Worm (Caenorhabditis elegans): ENCODE measurements around the gene C47D12.2.

Gene C47D12.2

DNA sequence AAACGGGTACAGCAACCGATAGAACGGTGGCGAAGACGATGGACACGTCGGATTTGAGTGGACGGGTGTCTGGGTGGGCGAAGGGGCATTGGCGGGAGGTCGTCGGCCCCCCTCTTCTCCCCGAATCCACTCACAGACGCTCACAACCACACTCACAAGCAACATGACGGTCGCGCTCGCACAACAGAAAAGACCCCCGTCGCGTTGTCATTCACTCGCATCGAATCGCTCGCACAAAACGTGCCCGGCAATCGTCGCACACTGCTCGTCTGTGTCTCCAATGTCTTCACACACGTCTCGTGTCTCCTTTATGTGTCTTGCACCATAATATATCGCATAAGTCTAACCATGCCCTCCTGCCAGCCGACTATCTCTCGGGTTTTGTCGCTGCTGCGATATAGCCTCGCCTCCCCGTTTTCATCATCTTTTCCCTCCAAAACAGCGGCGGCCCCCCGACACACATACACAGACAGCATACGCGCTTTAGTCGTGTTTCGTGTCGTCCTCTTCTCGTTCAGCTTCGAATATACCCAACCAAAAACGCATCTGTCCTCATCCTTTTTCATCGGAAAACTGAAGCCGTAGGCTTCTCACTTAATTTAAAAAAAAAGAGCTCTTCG, 41.9 kb upstream of the C47D12.2 start (continued):
- TF ChIP-seq ctbp-1 (GFP tag; IDR thresholded peaks at IDR 0.05) (peak; percentile 88), php-3 (GFP tag; IDR thresholded peaks at IDR 0.05) (peak; percentile 65), mep-1 (tag; optimal IDR thresholded peaks at IDR 0.05) (peak; percentile 93), tra-1 (GFP tag; IDR thresholded peaks at IDR 0.05) (0 out of 2 replicates have a peak, but pooled peaks have one; percentile 54), dmd-6 (GFP tag; IDR thresholded peaks at IDR 0.05) (peak; percentile 93), lin-38 (GFP tag; IDR thresholded peaks at IDR 0.05) (peak; percentile 61), lin-15B (tag; optimal IDR thresholded peaks at IDR 0.05) (no peak), unc-39 (tag; optimal IDR thresholded peaks at IDR 0.05) (peak; percentile 6), unc-62 (GFP tag; optimal IDR thresholded peaks at IDR 0.05 in 1 of 2) (peak in 1 of 2 experiments; percentile 100), unc-62 (tag; optimal IDR thresholded peaks at IDR 0.05) (no peak), nhr-42 (GFP tag; IDR thresholded peaks at IDR 0.05) (0 out of 2 replicates have a peak, but pooled peaks have one; percentile 51), egl-27 (tag; optimal IDR thresholded peaks at IDR 0.05) (no peak), nhr-11 (tag; optimal IDR thresholded peaks at IDR 0.05) (peak; percentile 89), zip-2 (tag; optimal IDR thresholded peaks at IDR 0.05) (no peak), madf-9 (GFP tag; conservative IDR thresholded peaks at IDR 0.05) (no peak), ztf-7 (tag; optimal IDR thresholded peaks at IDR 0.05) (peak; percentile 72), fkh-10 (GFP tag; optimal IDR thresholded peaks at IDR 0.05) (peak; percentile 25), aha-1 (tag) (peak; percentile 98), lsy-2 (tag; optimal IDR thresholded peaks at IDR 0.05) (peak; percentile 84 to 87), rbr-2 (tag; optimal IDR thresholded peaks at IDR 0.05) (peak; percentile 93), ztf-11 (tag; optimal IDR thresholded peaks at IDR 0.05) (no peak), F37D6.2 (tag; optimal IDR thresholded peaks at IDR 0.05) (peak; percentile 74), zip-11 (GFP tag; IDR thresholded peaks at IDR 0.05) (no peak), ceh-28 (tag; optimal IDR thresholded peaks at IDR 0.05) (no peak), nhr-77 (tag; optimal IDR thresholded peaks at IDR 0.05) (peak; percentile 46), nhr-28 (tag; optimal IDR thresholded peaks at IDR 0.05) (peak; percentile 84), duxl-1 (tag; optimal IDR thresholded peaks at IDR 0.05; ENCODE audit: poor library complexity) (peak; percentile 73), tag-97 (GFP tag; IDR thresholded peaks at IDR 0.05) (no peak), nhr-237 (tag; optimal IDR thresholded peaks at IDR 0.05) (peak; percentile 12), ceh-44 (GFP tag; IDR thresholded peaks at IDR 0.05) (peak; percentile 64; the same call in 1 of the 2 replicates), ceh-20 (GFP tag; IDR thresholded peaks at IDR 0.05) (peak; percentile 84; the same call in 1 of the 2 replicates), dve-1 (tag; optimal IDR thresholded peaks at IDR 0.05; ENCODE audit: insufficient read depth) (peak; percentile 85), snpc-1.2 (GFP tag; IDR thresholded peaks at IDR 0.05) (no peak), hlh-30 (tag; optimal IDR thresholded peaks at IDR 0.05; ENCODE audit: insufficient read depth) (peak; percentile 98), zfp-2 (tag; optimal IDR thresholded peaks at IDR 0.05) (no peak), mes-2 (tag; optimal IDR thresholded peaks at IDR 0.05; ENCODE audit: poor library complexity, severe bottlenecking) (peak; percentile 81), nhr-41 (GFP tag; IDR thresholded peaks at IDR 0.05) (0 out of 2 replicates have a peak, but pooled peaks have one; percentile 25), lir-3 (tag; optimal IDR thresholded peaks at IDR 0.05) (no peak), nhr-102 (tag; optimal IDR thresholded peaks at IDR 0.05) (peak; percentile 26), pha-4 (GFP tag; IDR thresholded peaks at IDR 0.05) (peak; percentile 80), pha-4 (tag; optimal IDR thresholded peaks at IDR 0.05) (no peak), nhr-25 (tag; optimal IDR thresholded peaks at IDR 0.05; ENCODE audit: borderline replicate concordance, insufficient read depth) (peak; percentile 90), nhr-10 (tag; optimal IDR thresholded peaks at IDR 0.05) (peak; percentile 34), aly-2 (tag; optimal IDR thresholded peaks at IDR 0.05) (no peak)
